Worm (Caenorhabditis elegans) whole organism, L4/young adult: Measurements from ENCODE around the gene unc-51.

ENCODE experiments used
- dao-5 ChIP-seq: sonication (generic microtip); optimal IDR thresholded peaks from 2 replicates; lab custom pipeline; 2016; ENCODE audit warnings: missing genotype, missing genetic modification characterization, moderate library complexity, missing compliant biosample characterization
- him-1 ChIP-seq: sonication (generic microtip); optimal IDR thresholded peaks from 2 replicates; lab custom pipeline; 2016; ENCODE audit warnings: missing genotype, missing genetic modification reagents, missing genetic modification characterization, missing compliant biosample characterization

DNA sequence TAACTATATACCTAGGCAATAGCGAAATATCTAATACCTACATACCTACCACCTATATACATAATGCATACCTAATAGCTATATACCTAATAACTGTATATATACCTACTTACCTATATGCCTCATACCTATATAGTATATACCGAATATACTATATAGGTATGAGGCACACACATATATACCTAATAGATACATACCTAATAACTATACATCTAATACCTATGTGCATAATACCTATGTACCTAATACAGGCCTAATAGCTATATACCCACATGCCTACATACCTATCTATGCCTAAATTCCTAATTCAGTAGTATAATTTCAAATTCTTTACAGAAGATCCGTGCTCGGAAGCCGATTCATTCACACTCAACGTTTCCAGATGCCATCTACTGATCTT lies 49.8 kb downstream of the unc-51 start:
- TF ChIP-seq him-1 (no peak), dao-5 (no peak)
